Worm (Caenorhabditis elegans): Measurements from ENCODE around the gene rbm-25.

DNA sequence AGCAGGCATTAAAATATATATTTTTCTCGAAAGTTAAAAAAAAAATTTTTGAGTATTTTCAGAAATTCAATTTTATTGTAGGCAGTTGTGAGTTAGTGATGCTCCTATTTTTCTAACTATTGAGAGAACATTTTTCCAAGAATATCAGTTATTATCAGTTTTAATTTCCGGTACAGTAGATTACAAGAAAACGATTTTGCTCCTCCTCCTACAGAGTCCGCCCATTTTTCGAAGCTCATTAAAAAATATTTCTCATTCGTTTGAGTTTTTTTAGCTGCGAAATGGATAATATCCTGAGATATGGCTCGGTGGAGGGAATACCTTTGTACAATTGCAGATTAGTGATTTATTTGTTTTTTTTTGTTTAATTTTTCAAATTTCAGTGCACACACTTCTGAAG is 13.4 kb upstream of the rbm-25 start, which contains the start of gene srt-39:
- TF ChIP-seq unc-62 (GFP tag; optimal IDR thresholded peaks at IDR 0.05) (no peak), zag-1 (tag; optimal IDR thresholded peaks at IDR 0.05) (no peak), nhr-237 (tag; optimal IDR thresholded peaks at IDR 0.05) (no peak), ceh-9 (tag; optimal IDR thresholded peaks at IDR 0.05) (no peak), eor-1 (tag; optimal IDR thresholded peaks at IDR 0.05) (no peak), snpc-4 (tag; optimal IDR thresholded peaks at IDR 0.05) (no peak), lin-39 (tag; optimal IDR thresholded peaks at IDR 0.05) (no peak), pqm-1 (tag; optimal IDR thresholded peaks at IDR 0.05) (no peak), nhr-25 (tag; optimal IDR thresholded peaks at IDR 0.05) (no peak), ztf-11 (tag; optimal IDR thresholded peaks at IDR 0.05) (no peak), elt-2 (tag; optimal IDR thresholded peaks at IDR 0.05) (no peak), nfya-1 (tag; optimal IDR thresholded peaks at IDR 0.05; ENCODE audit: insufficient read depth) (no peak), ceh-82 (tag; optimal IDR thresholded peaks at IDR 0.05) (no peak), elt-3 (tag; optimal IDR thresholded peaks at IDR 0.05) (no peak)
